Worm (Caenorhabditis elegans) whole organism, late embryonic: ENCODE results near the gene T09A5.5.

ENCODE experiments used
- C08G9.2 ChIP-seq: sonication (generic microtip); optimal IDR thresholded peaks from 2 replicates; lab custom pipeline; 2016; ENCODE audit warnings: mild to moderate bottlenecking, missing genetic modification characterization, moderate library complexity, missing compliant biosample characterization
- C38D4.7 ChIP-seq: fragments of 200-800 bp; sonication (Bioruptor generic); optimal IDR thresholded peaks from 2 replicates; lab custom pipeline; 2018; ENCODE audit warnings: mild to moderate bottlenecking, missing genetic modification characterization, moderate library complexity, missing compliant biosample characterization
- K09A11.1 ChIP-seq: sonication (generic microtip); optimal IDR thresholded peaks from 2 replicates; lab custom pipeline; 2017; ENCODE audit warnings: antibody characterized with exemption, mild to moderate bottlenecking, missing genetic modification characterization, missing compliant biosample characterization; ENCODE audit not compliant: insufficient read depth
- T23F11.4 ChIP-seq: fragments of 200-800 bp; sonication (Bioruptor generic); optimal IDR thresholded peaks from 2 replicates; lab custom pipeline; 2018; ENCODE audit warnings: mild to moderate bottlenecking, missing genetic modification characterization, missing compliant biosample characterization
- ama-1 ChIP-seq: fragments of 150-350 bp; optimal IDR thresholded peaks from 2 replicates; lab custom pipeline; 2014
- ceh-14 ChIP-seq: sonication (generic microtip); optimal IDR thresholded peaks from 2 replicates; lab custom pipeline; 2016; ENCODE audit warnings: missing genotype, missing genetic modification characterization, missing compliant biosample characterization
- ceh-18 ChIP-seq: sonication (generic microtip); optimal IDR thresholded peaks from 2 replicates; lab custom pipeline; 2016; ENCODE audit warnings: missing genetic modification characterization, missing compliant biosample characterization
- ceh-6 ChIP-seq: fragments of 200-800 bp; sonication (Bioruptor generic); optimal IDR thresholded peaks from 2 replicates; lab custom pipeline; 2018; ENCODE audit warnings: mild to moderate bottlenecking, missing genetic modification characterization, missing compliant biosample characterization
- ceh-9 ChIP-seq: sonication (generic microtip); optimal IDR thresholded peaks from 2 replicates; lab custom pipeline; 2016; ENCODE audit warnings: mild to moderate bottlenecking, missing genetic modification characterization, inconsistent platforms, missing compliant biosample characterization
- dmd-4 ChIP-seq: sonication (generic microtip); optimal IDR thresholded peaks from 2 replicates; lab custom pipeline; 2016; ENCODE audit warnings: borderline replicate concordance, missing genetic modification characterization, missing compliant biosample characterization
- dve-1 ChIP-seq: sonication (generic microtip); optimal IDR thresholded peaks from 2 replicates; lab custom pipeline; 2017; ENCODE audit warnings: antibody characterized with exemption, mild to moderate bottlenecking, missing genetic modification characterization, missing compliant biosample characterization
- elt-2 ChIP-seq: sonication (generic microtip); optimal IDR thresholded peaks from 2 replicates; lab custom pipeline; 2016; ENCODE audit warnings: missing genetic modification reagents, missing genetic modification characterization, missing compliant biosample characterization
- gmeb-2 ChIP-seq: sonication (generic microtip); optimal IDR thresholded peaks from 2 replicates; lab custom pipeline; 2016; ENCODE audit warnings: missing genetic modification characterization, inconsistent platforms, missing compliant biosample characterization
- hlh-13 ChIP-seq: fragments of 200-800 bp; sonication (Bioruptor generic); optimal IDR thresholded peaks from 2 replicates; lab custom pipeline; 2018; ENCODE audit warnings: mild to moderate bottlenecking, missing genetic modification characterization, missing compliant biosample characterization
- hlh-15 ChIP-seq: sonication (generic microtip); optimal IDR thresholded peaks from 2 replicates; lab custom pipeline; 2016; ENCODE audit warnings: missing genetic modification characterization, missing compliant biosample characterization
- hlh-30 ChIP-seq: sonication (generic microtip); optimal IDR thresholded peaks from 2 replicates; lab custom pipeline; 2017; ENCODE audit warnings: antibody characterized with exemption, missing genetic modification characterization, missing compliant biosample characterization; ENCODE audit not compliant: insufficient read depth
- hlh-6 ChIP-seq: sonication (generic microtip); optimal IDR thresholded peaks from 2 replicates; lab custom pipeline; 2016; ENCODE audit warnings: missing genotype, missing genetic modification characterization, missing compliant biosample characterization
- lim-6 ChIP-seq: sonication (generic microtip); optimal IDR thresholded peaks from 2 replicates; lab custom pipeline; 2016; ENCODE audit warnings: missing genetic modification characterization, missing compliant biosample characterization
- lin-11 ChIP-seq: fragments of 200-800 bp; sonication (Bioruptor generic); optimal IDR thresholded peaks from 2 replicates; lab custom pipeline; 2018; ENCODE audit warnings: mild to moderate bottlenecking, missing genetic modification characterization, missing compliant biosample characterization
- nfya-1 ChIP-seq: sonication (generic microtip); optimal IDR thresholded peaks from 2 replicates; lab custom pipeline; 2017; ENCODE audit warnings: missing genetic modification characterization, mild to moderate bottlenecking, missing compliant biosample characterization, antibody characterized with exemption, moderate library complexity
- nhr-11 ChIP-seq: fragments of 150-350 bp; optimal IDR thresholded peaks from 2 replicates; lab custom pipeline; 2014; ENCODE audit warnings: missing biosample characterization, missing genetic modification characterization
- odd-2 ChIP-seq: sonication (generic microtip); optimal IDR thresholded peaks from 2 replicates; lab custom pipeline; 2017; ENCODE audit warnings: antibody characterized with exemption, mild to moderate bottlenecking, missing genetic modification characterization, missing compliant biosample characterization
- pha-2 ChIP-seq: sonication (generic microtip); optimal IDR thresholded peaks from 2 replicates; lab custom pipeline; 2017; ENCODE audit warnings: mild to moderate bottlenecking, missing genetic modification characterization, missing compliant biosample characterization
- pha-4 ChIP-seq: fragments of 150-350 bp; optimal IDR thresholded peaks from 2 replicates; lab custom pipeline; 2018; ENCODE audit warnings: missing biosample characterization, missing genetic modification reagents, missing genetic modification characterization
- pros-1 ChIP-seq: fragments of 150-350 bp; optimal IDR thresholded peaks from 2 replicates; lab custom pipeline; 2014; ENCODE audit warnings: missing biosample characterization, missing genetic modification reagents, missing genetic modification characterization
- sox-2 ChIP-seq: fragments of 200-800 bp; sonication (Bioruptor generic); IDR thresholded peaks from 2 replicates; pipeline ENCODE4 v1.3.6; 2022; ENCODE audit warnings: missing genetic modification reagents, missing genetic modification characterization, missing compliant biosample characterization
- tbx-2 ChIP-seq: sonication (generic microtip); optimal IDR thresholded peaks from 2 replicates; lab custom pipeline; 2016; ENCODE audit warnings: missing genetic modification characterization, missing compliant biosample characterization
- ttx-3 ChIP-seq: sonication (generic microtip); optimal IDR thresholded peaks from 2 replicates; lab custom pipeline; 2016; ENCODE audit warnings: missing genetic modification reagents, missing genetic modification characterization, missing compliant biosample characterization
- ztf-16 ChIP-seq: sonication (generic microtip); optimal IDR thresholded peaks from 2 replicates; lab custom pipeline; 2017; ENCODE audit warnings: missing genetic modification characterization, missing compliant biosample characterization

Gene T09A5.5

ce11 chrII:7873843-7874372 lies 20.3 kb upstream of the T09A5.5 start, which contains the start of gene T01H3.3:
Gene T01H3.3 (minus strand): TSS chrII:7873893.
- TF ChIP-seq T23F11.4 (GFP tag; lab: Kevin White, UChicago), result no peak

- TF ChIP-seq ceh-18 (tag; lab: Kevin White, UChicago) (peak; percentile 14), ttx-3 (no peak), tbx-2 (tag; lab: Kevin White, UChicago) (peak; percentile 8), nfya-1 (tag; lab: Kevin White, UChicago) (peak; percentile 24), gmeb-2 (tag; lab: Kevin White, UChicago) (no peak)
Observed at ce11 chrII:7870632-7871031, 17.1 kb upstream of the T09A5.5 start.

DNA sequence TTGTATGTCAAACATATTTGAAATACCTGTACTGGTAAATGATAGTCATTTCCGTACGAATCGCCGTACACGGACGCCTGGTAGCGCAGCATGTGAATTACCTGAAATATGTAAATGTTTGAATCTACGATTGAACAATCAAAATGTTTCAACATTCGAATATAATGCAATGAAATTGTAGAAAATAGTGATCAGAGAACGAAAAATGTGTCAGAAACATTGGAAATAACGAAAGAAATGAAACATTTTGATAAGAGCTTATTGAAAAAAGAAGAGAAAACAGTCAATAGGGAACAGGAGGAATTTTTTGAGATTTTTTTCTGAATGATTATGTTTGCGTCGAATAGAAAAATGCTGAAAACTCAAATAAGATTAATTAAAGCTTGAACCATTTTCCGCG lies 16.5 kb upstream of the T09A5.5 start, which contains the start of gene ztf-17:
Gene ztf-17 (minus strand): TSS at position 101 of the 400 bp plus-strand sequence.
- TF ChIP-seq pros-1 (tag; lab: Kevin White, UChicago) (no peak), pha-4 (no peak), hlh-6 (tag; lab: Kevin White, UChicago) (no peak), tbx-2 (tag; lab: Kevin White, UChicago) (no peak), dmd-4 (tag; lab: Kevin White, UChicago) (no peak), hlh-15 (tag; lab: Kevin White, UChicago) (no peak), hlh-30 (tag; lab: Kevin White, UChicago) (no peak), C08G9.2 (tag; lab: Kevin White, UChicago) (no peak), hlh-13 (GFP tag; lab: Kevin White, UChicago) (no peak), ceh-14 (no peak), ceh-9 (tag; lab: Kevin White, UChicago) (no peak), dve-1 (tag; lab: Kevin White, UChicago) (no peak), ama-1 (no peak), odd-2 (no peak), ztf-16 (tag; lab: Kevin White, UChicago) (no peak)

- peak; percentile 32 for TF ChIP-seq nhr-11 (tag; lab: Kevin White, UChicago)
- TF ChIP-seq pha-2, result no peak
Observed at ce11 chrII:7866081-7866480, 12.5 kb upstream of the T09A5.5 start.

DNA sequence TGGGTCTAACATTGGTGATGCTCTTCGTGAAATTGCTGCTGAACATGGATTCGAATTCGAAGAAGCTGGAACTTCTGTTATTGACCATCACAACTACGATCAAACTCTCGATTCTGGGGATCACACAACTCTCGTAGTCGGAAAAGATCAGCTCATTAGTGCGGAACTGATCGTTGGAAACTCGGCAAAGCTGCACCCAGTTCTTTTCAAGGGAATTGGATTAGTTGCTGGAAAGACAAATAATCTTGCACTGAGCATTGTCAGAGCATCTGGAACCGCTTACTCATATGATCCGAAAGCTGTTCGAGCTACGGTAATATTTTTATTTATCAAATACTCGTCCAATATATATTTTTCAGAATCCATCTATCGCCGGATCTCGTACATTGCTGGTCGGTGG lies 11.3 kb upstream of the T09A5.5 start:
- TF ChIP-seq nfya-1 (tag; lab: Kevin White, UChicago) (no peak), lim-6 (tag; lab: Kevin White, UChicago) (no peak), lin-11 (no peak)

DNA sequence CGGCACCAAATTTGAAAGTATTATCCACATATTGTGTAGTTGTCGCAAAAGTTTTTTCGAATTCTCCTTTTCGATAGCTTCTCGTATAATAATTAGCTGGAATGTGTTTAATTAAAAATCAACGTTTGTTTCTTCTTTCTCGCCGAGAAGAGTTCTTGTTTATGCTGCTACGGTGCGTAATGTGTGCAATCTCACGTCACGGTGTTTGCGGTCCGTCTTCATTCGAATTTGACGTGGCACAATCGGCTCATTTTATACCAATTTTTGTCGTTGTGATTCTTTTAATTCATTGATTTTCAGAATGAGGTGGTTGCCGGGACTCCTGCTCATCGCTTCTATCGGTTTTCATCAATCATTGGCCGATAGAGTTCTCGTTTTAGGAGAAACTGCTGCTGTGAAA lies 10.6 kb upstream of the T09A5.5 start, which contains the start of gene ostb-1:
Gene ostb-1 (plus strand): TSS at position 301 of the 400 bp plus-strand sequence.
- TF ChIP-seq sox-2 (GFP tag; lab: Robert Waterston, UW) (no peak), elt-2 (peak; percentile 15), nfya-1 (tag; lab: Kevin White, UChicago) (peak; percentile 12), pha-4 (no peak)

- TF ChIP-seq C38D4.7 (GFP tag; lab: Kevin White, UChicago) (no peak), K09A11.1 (tag; lab: Kevin White, UChicago) (peak; percentile 29), ceh-6 (GFP tag; lab: Kevin White, UChicago) (no peak)
Observed at ce11 chrII:7863480-7864125, 10.0 kb upstream of the T09A5.5 start.
